Worm (Caenorhabditis elegans): ENCODE results near the gene osm-5.
A peak's percentile ranks its signal among the peaks of the same experiment; 100 is the strongest.

The osm-5 gene

DNA sequence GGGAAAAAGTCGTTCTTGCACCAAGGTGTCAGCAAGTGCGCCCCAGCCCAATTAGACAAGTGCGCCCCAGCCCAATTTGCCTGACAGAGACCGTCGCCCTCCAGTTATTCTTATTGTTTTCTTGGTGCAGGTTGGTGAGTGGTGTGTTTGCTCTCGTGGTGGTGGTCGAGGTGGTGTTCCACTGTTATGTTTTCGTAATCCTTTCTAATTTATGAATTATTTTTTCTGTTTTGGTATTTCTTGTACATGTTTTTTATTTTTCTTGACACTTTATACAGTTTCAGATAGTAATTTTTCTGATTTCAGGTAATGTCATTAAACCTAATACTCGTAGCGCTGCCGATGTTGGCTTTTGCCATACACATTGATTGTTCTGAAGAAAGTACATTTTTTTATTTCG is 25.1 kb downstream of the osm-5 start, which contains the start of gene Y48D7A.1:
Y48D7A.1 (plus strand) TSS at position 301 of the 400 bp plus-strand sequence.
- no peak for TF ChIP-seq him-1 (tag; optimal IDR thresholded peaks at IDR 0.05)
- TF ChIP-seq dao-5 (tag; optimal IDR thresholded peaks at IDR 0.05) = no peak
- TF ChIP-seq W03F9.2 (tag; optimal IDR thresholded peaks at IDR 0.05) = no peak

- no peak for TF ChIP-seq him-1 (tag; optimal IDR thresholded peaks at IDR 0.05)
- TF ChIP-seq dao-5 (tag; optimal IDR thresholded peaks at IDR 0.05) = no peak
- no peak for TF ChIP-seq W03F9.2 (tag; optimal IDR thresholded peaks at IDR 0.05)
Observed at ce11 chrX:3018505-3018996, 34.5 kb downstream of the osm-5 start, which contains the start of gene flp-18. Gene flp-18 (minus strand): TSS chrX:3018555.

DNA sequence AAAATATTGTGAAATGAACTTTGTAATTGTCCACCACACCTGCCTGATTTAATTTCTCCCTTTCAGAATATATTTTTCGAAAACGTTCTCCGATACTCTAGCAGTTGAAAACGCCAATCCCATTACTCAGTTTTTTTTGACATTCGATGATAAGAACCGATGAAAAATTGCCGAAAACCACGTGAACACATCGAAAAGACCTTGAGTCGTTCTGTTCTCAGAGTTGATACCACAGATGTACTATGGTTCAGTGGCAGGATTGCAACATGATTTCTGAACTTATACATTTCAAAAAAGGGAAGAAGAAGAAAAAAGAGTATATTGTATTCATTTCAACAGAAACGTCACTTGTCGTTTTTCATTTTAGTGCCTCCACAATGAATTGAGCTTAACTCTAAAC is 35.9 kb downstream of the osm-5 start:
- TF ChIP-seq W03F9.2 (tag; optimal IDR thresholded peaks at IDR 0.05) (no peak), dao-5 (tag; optimal IDR thresholded peaks at IDR 0.05) (no peak), him-1 (tag; optimal IDR thresholded peaks at IDR 0.05) (no peak)

DNA sequence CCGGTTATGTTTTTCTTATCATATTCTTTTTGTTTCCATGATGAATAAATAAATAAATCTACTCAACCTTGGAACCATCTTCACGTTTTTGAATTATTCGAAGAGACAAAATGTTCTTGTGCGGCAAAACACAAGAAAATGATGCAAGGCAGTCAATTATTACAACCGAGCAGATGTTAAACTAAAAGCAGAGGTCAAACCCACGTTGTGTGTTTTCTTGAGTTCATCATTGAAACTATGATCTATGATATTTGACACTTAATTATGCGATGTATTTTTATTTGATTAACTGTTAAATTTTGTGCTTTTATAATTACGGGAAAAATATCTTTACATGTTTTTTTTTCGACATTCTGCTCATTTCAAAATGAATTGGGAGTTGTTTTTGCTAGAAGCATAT is 37.4 kb downstream of the osm-5 start:
- TF ChIP-seq dao-5 (tag; optimal IDR thresholded peaks at IDR 0.05) (no peak), W03F9.2 (tag; optimal IDR thresholded peaks at IDR 0.05) (no peak), him-1 (tag; optimal IDR thresholded peaks at IDR 0.05) (no peak)

- TF ChIP-seq him-1 (tag; optimal IDR thresholded peaks at IDR 0.05) (no peak), dao-5 (tag; optimal IDR thresholded peaks at IDR 0.05) (no peak), W03F9.2 (tag; optimal IDR thresholded peaks at IDR 0.05) (no peak)
Observed at ce11 chrX:3022330-3023088, 38.4 kb downstream of the osm-5 start.

DNA sequence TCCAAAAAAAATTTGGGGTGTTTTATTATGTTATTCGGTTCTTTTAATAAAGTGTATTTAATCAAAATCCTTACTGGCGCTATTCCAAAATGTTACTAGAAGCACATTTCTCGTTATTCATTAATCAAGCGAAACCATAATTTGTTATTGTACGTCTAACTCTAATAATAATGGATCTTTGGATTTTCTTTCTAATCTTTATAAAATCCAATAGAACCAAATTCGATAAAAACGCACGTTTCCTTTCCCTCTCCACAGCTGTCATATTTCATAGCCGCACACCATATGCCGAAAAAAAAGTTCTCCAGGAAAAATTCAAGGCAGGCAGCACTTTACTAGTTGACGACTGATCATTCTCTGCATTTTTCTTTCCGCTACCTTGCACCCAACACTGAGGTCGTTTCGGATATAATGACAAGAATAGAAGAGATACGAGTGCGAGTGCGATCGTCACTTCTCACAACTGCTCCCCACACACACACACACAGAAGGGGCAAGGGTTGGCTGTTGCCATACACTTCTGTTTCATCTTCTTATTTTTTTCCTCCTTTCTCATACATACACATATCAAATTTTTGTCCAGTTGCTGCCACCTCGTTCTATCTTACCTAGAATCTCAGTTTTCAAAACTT is 39.6 kb downstream of the osm-5 start:
- TF ChIP-seq dao-5 (tag; optimal IDR thresholded peaks at IDR 0.05) (no peak), W03F9.2 (tag; optimal IDR thresholded peaks at IDR 0.05) (no peak), him-1 (tag; optimal IDR thresholded peaks at IDR 0.05) (no peak)

- TF ChIP-seq W03F9.2 (tag; optimal IDR thresholded peaks at IDR 0.05) (no peak), him-1 (tag; optimal IDR thresholded peaks at IDR 0.05) (no peak), dao-5 (tag; optimal IDR thresholded peaks at IDR 0.05) (no peak)
Observed at ce11 chrX:3024637-3025113, 40.6 kb downstream of the osm-5 start, which contains the start of gene aqp-7. Gene aqp-7 (plus strand): TSS chrX:3025063.

ce11 chrX:3025145-3025544 is 41.1 kb downstream of the osm-5 start:
- TF ChIP-seq dao-5 (tag; optimal IDR thresholded peaks at IDR 0.05) = no peak

ce11 chrX:3029030-3029429 is 45.0 kb downstream of the osm-5 start, which contains the start of gene M02F4.1:
Gene M02F4.1 (minus strand): TSS chrX:3029130.
- TF ChIP-seq him-1 (tag; optimal IDR thresholded peaks at IDR 0.05) (no peak), W03F9.2 (tag; optimal IDR thresholded peaks at IDR 0.05) (no peak), dao-5 (tag; optimal IDR thresholded peaks at IDR 0.05) (no peak)

ce11 chrX:3031484-3031883 is 47.4 kb downstream of the osm-5 start, which contains the start of gene clec-265:
Gene clec-265 (plus strand): TSS chrX:3031783.
- TF ChIP-seq W03F9.2 (tag; optimal IDR thresholded peaks at IDR 0.05) = no peak
- no peak for TF ChIP-seq dao-5 (tag; optimal IDR thresholded peaks at IDR 0.05)
- no peak for TF ChIP-seq him-1 (tag; optimal IDR thresholded peaks at IDR 0.05)

- no peak for TF ChIP-seq him-1 (tag; optimal IDR thresholded peaks at IDR 0.05)
- no peak for TF ChIP-seq W03F9.2 (tag; optimal IDR thresholded peaks at IDR 0.05)
- no peak for TF ChIP-seq dao-5 (tag; optimal IDR thresholded peaks at IDR 0.05)
Observed at ce11 chrX:3033492-3033891, 49.4 kb downstream of the osm-5 start.

ce11 chrX:3034203-3034602 is 50.1 kb downstream of the osm-5 start, which contains the start of gene M02F4.2:
Gene M02F4.2 (minus strand): TSS chrX:3034303.
- no peak for TF ChIP-seq W03F9.2 (tag; optimal IDR thresholded peaks at IDR 0.05)
- no peak for TF ChIP-seq him-1 (tag; optimal IDR thresholded peaks at IDR 0.05)
- no peak for TF ChIP-seq dao-5 (tag; optimal IDR thresholded peaks at IDR 0.05)

DNA sequence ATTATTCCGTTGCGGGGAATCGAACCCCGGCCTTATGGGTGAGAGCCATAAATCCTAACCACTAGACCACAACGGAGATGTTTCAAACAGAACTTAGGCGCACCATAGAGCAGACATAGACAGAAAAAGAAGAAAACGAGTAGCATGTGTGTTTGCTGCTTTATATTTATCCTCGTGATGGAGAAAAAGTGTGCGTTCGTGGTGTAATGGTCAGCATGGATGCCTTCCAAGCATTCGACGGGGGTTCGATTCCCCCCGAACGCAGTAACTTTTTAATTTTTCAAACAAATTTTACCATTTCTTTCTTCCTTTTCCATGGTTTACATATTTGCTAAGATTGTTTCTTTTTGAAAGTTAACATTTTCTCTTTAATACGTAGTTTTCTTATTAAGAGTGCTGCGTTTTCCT is 51.9 kb downstream of the osm-5 start:
- TF ChIP-seq him-1 (tag; optimal IDR thresholded peaks at IDR 0.05) (peak; percentile 98), dao-5 (tag; optimal IDR thresholded peaks at IDR 0.05) (peak; percentile 95), W03F9.2 (tag; optimal IDR thresholded peaks at IDR 0.05) (peak; percentile 81)

DNA sequence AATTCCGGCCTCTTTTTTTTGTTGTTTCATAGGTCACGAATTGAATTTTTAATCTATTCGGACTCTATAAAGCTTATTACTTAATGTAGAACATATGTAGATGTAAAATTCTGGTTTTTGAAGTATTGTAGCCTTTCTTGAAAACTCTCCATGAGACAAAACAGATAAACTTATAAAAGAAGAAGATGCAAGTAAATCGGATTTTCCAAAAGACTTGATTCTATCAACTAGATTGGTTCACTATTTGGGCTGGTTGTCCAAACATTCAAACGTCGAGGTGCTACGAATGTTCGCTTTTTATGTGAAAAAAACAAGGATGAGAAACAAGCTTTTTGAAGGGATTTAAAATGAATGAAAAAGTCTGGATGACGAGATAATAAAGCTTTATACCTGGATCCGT is 56.0 kb downstream of the osm-5 start:
- TF ChIP-seq him-1 (tag; optimal IDR thresholded peaks at IDR 0.05) (no peak), W03F9.2 (tag; optimal IDR thresholded peaks at IDR 0.05) (no peak), dao-5 (tag; optimal IDR thresholded peaks at IDR 0.05) (no peak)
